Fruit fly (Drosophila melanogaster) whole organism, embryonic: ENCODE results near the gene fne.
A peak's percentile ranks its signal among the peaks of the same experiment; 100 is the strongest.

ENCODE experiments used
- Atf-2 ChIP-seq: fragments of 200-800 bp; sonication (Bioruptor generic); optimal IDR thresholded peaks from 2 replicates; lab custom pipeline; 2016; ENCODE audit warnings: missing biosample characterization, missing genetic modification characterization
- CG10959 ChIP-seq: fragments of 200-800 bp; sonication (Bioruptor generic); IDR thresholded peaks from 2 replicates; pipeline ENCODE4 v1.3.6; 2022; ENCODE audit warnings: missing biosample characterization, missing genetic modification characterization
- CG13424 ChIP-seq: fragments of 200-800 bp; sonication (Bioruptor generic); optimal IDR thresholded peaks from 2 replicates; lab custom pipeline; 2019; ENCODE audit warnings: missing biosample characterization, mild to moderate bottlenecking, missing genetic modification characterization, moderate library complexity
- CG13775 ChIP-seq: fragments of 200-800 bp; sonication (Bioruptor generic); optimal IDR thresholded peaks from 3 replicates; lab custom pipeline; 2017; ENCODE audit warnings: missing biosample characterization, mild to moderate bottlenecking, missing genetic modification characterization
- CG1529 ChIP-seq: fragments of 200-800 bp; sonication (Bioruptor generic); optimal IDR thresholded peaks from 3 replicates; lab custom pipeline; 2018; ENCODE audit warnings: missing biosample characterization, missing genetic modification characterization
- CG1602 ChIP-seq: fragments of 200-800 bp; sonication (Bioruptor generic); optimal IDR thresholded peaks from 3 replicates; lab custom pipeline; 2016; ENCODE audit warnings: missing biosample characterization, missing genetic modification characterization
- CG17568 ChIP-seq: fragments of 200-800 bp; sonication (Bioruptor generic); optimal IDR thresholded peaks from 2 replicates; lab custom pipeline; 2018; ENCODE audit warnings: missing biosample characterization, mild to moderate bottlenecking, missing genetic modification characterization, moderate library complexity
- CG30020 ChIP-seq: fragments of 200-800 bp; optimal IDR thresholded peaks from 2 replicates; lab custom pipeline; 2019; ENCODE audit warnings: missing biosample characterization, mild to moderate bottlenecking, missing genetic modification characterization, moderate library complexity
- CG31441 ChIP-seq: fragments of 200-800 bp; sonication (Bioruptor generic); IDR thresholded peaks from 2 replicates; pipeline ENCODE4 v1.3.6; 2022; ENCODE audit warnings: missing biosample characterization, missing genetic modification characterization
- CG3407 ChIP-seq: fragments of 200-800 bp; sonication (Bioruptor generic); optimal IDR thresholded peaks from 2 replicates; lab custom pipeline; 2018; ENCODE audit warnings: missing biosample characterization, mild to moderate bottlenecking, missing genetic modification characterization
- CG7556 ChIP-seq: fragments of 200-800 bp; sonication (Bioruptor generic); optimal IDR thresholded peaks from 2 replicates; lab custom pipeline; 2017; ENCODE audit warnings: missing biosample characterization, mild to moderate bottlenecking, missing genetic modification characterization
- CG9609 ChIP-seq: fragments of 200-800 bp; sonication (Bioruptor generic); optimal IDR thresholded peaks from 3 replicates; lab custom pipeline; 2016; ENCODE audit warnings: missing biosample characterization, missing genetic modification characterization
- Doc2 ChIP-seq: fragments of 200-800 bp; sonication (Bioruptor generic); IDR thresholded peaks from 2 replicates; pipeline ENCODE4 v1.3.6; 2022; ENCODE audit warnings: missing biosample characterization, missing genetic modification characterization
- H15 ChIP-seq: fragments of 200-800 bp; sonication (Bioruptor generic); IDR thresholded peaks from 3 replicates; pipeline ENCODE4 v1.3.6; 2022; ENCODE audit warnings: missing biosample characterization, missing genetic modification characterization
- HLH3B ChIP-seq: fragments of 200-800 bp; sonication (Bioruptor generic); IDR thresholded peaks from 2 replicates; pipeline ENCODE4 v1.3.6; 2022; ENCODE audit warnings: missing biosample characterization, missing genetic modification characterization
- Hey ChIP-seq: fragments of 200-800 bp; sonication (Bioruptor generic); optimal IDR thresholded peaks from 3 replicates; lab custom pipeline; 2018; ENCODE audit warnings: missing biosample characterization, mild to moderate bottlenecking, missing genetic modification characterization
- Hr51 ChIP-seq, 2 experiments: fragments of 200-800 bp; sonication (Bioruptor generic); optimal IDR thresholded peaks; 2 replicates in 1 of 2; 3 replicates in 1 of 2; lab custom pipeline; 2016 to 2018; ENCODE audit warnings: missing biosample characterization in 2 of 2, missing genetic modification characterization in 2 of 2, mild to moderate bottlenecking in 1 of 2, moderate library complexity in 1 of 2
- MBD-R2 ChIP-seq: fragments of 200-800 bp; sonication (Bioruptor generic); IDR thresholded peaks from 2 replicates; pipeline ENCODE4 v1.3.6; 2022; ENCODE audit warnings: missing biosample characterization, missing genetic modification characterization
- Meics ChIP-seq: fragments of 200-800 bp; sonication (Bioruptor generic); optimal IDR thresholded peaks from 2 replicates; lab custom pipeline; 2017; ENCODE audit warnings: missing biosample characterization, mild to moderate bottlenecking, missing genetic modification characterization
- Ssrp ChIP-seq: fragments of 200-800 bp; sonication (Bioruptor generic); optimal IDR thresholded peaks from 2 replicates; lab custom pipeline; 2018; ENCODE audit warnings: missing biosample characterization, mild to moderate bottlenecking, missing genetic modification characterization, moderate library complexity
- Taf1 ChIP-seq: fragments of 200-800 bp; sonication (Bioruptor generic); IDR thresholded peaks from 2 replicates; pipeline ENCODE4 v1.3.6; 2022; ENCODE audit warnings: missing biosample characterization, missing genetic modification characterization
- YL-1 ChIP-seq: fragments of 200-800 bp; sonication (Bioruptor generic); optimal IDR thresholded peaks from 3 replicates; lab custom pipeline; 2017; ENCODE audit warnings: missing biosample characterization, mild to moderate bottlenecking, missing genetic modification characterization
- bowl ChIP-seq: fragments of 200-800 bp; sonication (Bioruptor generic); IDR thresholded peaks from 2 replicates; pipeline ENCODE4 v1.3.6; 2022; ENCODE audit warnings: missing biosample characterization, missing genetic modification characterization
- chm ChIP-seq: fragments of 200-800 bp; sonication (Bioruptor generic); IDR thresholded peaks from 2 replicates; pipeline ENCODE4 v1.3.6; 2022; ENCODE audit warnings: missing biosample characterization, missing genetic modification characterization
- croc ChIP-seq: fragments of 200-800 bp; sonication (Bioruptor generic); conservative IDR thresholded peaks from 3 replicates; pipeline ENCODE4 v1.3.6; 2022; ENCODE audit warnings: missing biosample characterization, missing genetic modification characterization
- crol ChIP-seq: fragments of 200-800 bp; sonication (Bioruptor generic); IDR thresholded peaks from 2 replicates; pipeline ENCODE4 v1.3.6; 2022; ENCODE audit warnings: missing biosample characterization, missing genetic modification characterization
- ewg ChIP-seq: fragments of 200-800 bp; sonication (Bioruptor generic); optimal IDR thresholded peaks from 3 replicates; lab custom pipeline; 2017; ENCODE audit warnings: mild to moderate bottlenecking, missing biosample characterization, missing genetic modification reagents, missing genetic modification characterization
- fd102C ChIP-seq: fragments of 200-800 bp; sonication (Bioruptor generic); optimal IDR thresholded peaks from 2 replicates; lab custom pipeline; 2018; ENCODE audit warnings: missing biosample characterization, mild to moderate bottlenecking, missing genetic modification characterization, moderate library complexity
- fd96Cb ChIP-seq: fragments of 200-800 bp; sonication (Bioruptor generic); optimal IDR thresholded peaks from 2 replicates; lab custom pipeline; 2018; ENCODE audit warnings: missing biosample characterization, mild to moderate bottlenecking, missing genetic modification characterization, moderate library complexity
- ftz-f1 ChIP-seq: fragments of 200-800 bp; sonication (Bioruptor generic); optimal IDR thresholded peaks from 2 replicates; lab custom pipeline; 2016; ENCODE audit warnings: missing biosample characterization, missing genetic modification characterization
- jumu ChIP-seq: fragments of 200-800 bp; sonication (Bioruptor generic); optimal IDR thresholded peaks from 3 replicates; lab custom pipeline; 2016; ENCODE audit warnings: missing biosample characterization, missing genetic modification characterization
- lab ChIP-seq: fragments of 200-800 bp; sonication (Bioruptor generic); optimal IDR thresholded peaks from 3 replicates; lab custom pipeline; 2017; ENCODE audit warnings: missing biosample characterization, missing genetic modification characterization, mild to moderate bottlenecking, moderate library complexity, missing genetic modification reagents
- lov ChIP-seq, 2 experiments: fragments of 200-800 bp in 1 of 2; fragments of >200 bp in 1 of 2; sonication (Bioruptor generic) in 1 of 2; IDR thresholded peaks in 1 of 2; optimal IDR thresholded peaks in 1 of 2; 2 replicates in 1 of 2; 3 replicates in 1 of 2; pipeline versions ENCODE4 v1.3.6 to Lab custom; 2017 to 2022; ENCODE audit warnings: missing biosample characterization in 1 of 2, missing genetic modification characterization in 1 of 2
- nerfin-2 ChIP-seq: fragments of 200-800 bp; sonication (Bioruptor generic); IDR thresholded peaks from 2 replicates; pipeline ENCODE4 v1.3.6; 2022; ENCODE audit warnings: missing biosample characterization, missing genetic modification characterization; ENCODE audit not compliant: partially characterized antibody
- oc ChIP-seq: fragments of 200-800 bp; sonication (Bioruptor generic); optimal IDR thresholded peaks from 2 replicates; lab custom pipeline; 2018; ENCODE audit warnings: missing biosample characterization, mild to moderate bottlenecking, missing genetic modification characterization, moderate library complexity
- odd ChIP-seq: fragments of 200-800 bp; sonication (Bioruptor generic); optimal IDR thresholded peaks from 2 replicates; lab custom pipeline; 2017; ENCODE audit warnings: missing biosample characterization, mild to moderate bottlenecking, missing genetic modification characterization
- onecut ChIP-seq: fragments of 200-800 bp; sonication (Bioruptor generic); IDR thresholded peaks from 2 replicates; pipeline ENCODE4 v1.3.6; 2022; ENCODE audit warnings: missing biosample characterization, missing genetic modification characterization
- pita ChIP-seq: fragments of 200-800 bp; sonication (Bioruptor generic); optimal IDR thresholded peaks from 2 replicates; lab custom pipeline; 2017; ENCODE audit warnings: missing biosample characterization, mild to moderate bottlenecking, missing genetic modification characterization
- prd ChIP-seq, 3 experiments: fragments of >200 bp in 2 of 3; fragments of 200-800 bp in 1 of 3; sonication (Bioruptor generic) in 1 of 3; optimal IDR thresholded peaks in 2 of 3; IDR thresholded peaks in 1 of 3; 2 replicates in 2 of 3; 3 replicates in 1 of 3; pipeline versions ENCODE4 v1.3.6 to Lab custom; 2017 to 2022; ENCODE audit warnings: missing biosample characterization in 1 of 3, missing genetic modification characterization in 1 of 3
- sc ChIP-seq, 3 experiments: fragments of >200 bp in 2 of 3; fragments of 200-800 bp in 1 of 3; sonication (Bioruptor generic) in 1 of 3; optimal IDR thresholded peaks; 2 replicates in 2 of 3; 3 replicates in 1 of 3; lab custom pipeline; 2017; ENCODE audit warnings: mild to moderate bottlenecking in 1 of 3, missing biosample characterization in 1 of 3, missing genetic modification characterization in 1 of 3, missing genetic modification reagents in 1 of 3
- sens ChIP-seq: fragments of 200-800 bp; sonication (Bioruptor generic); peaks from one replicate; lab custom pipeline; 2016; ENCODE audit warnings: missing biosample characterization, missing genetic modification characterization
- sqz ChIP-seq: fragments of 200-800 bp; sonication (Bioruptor generic); optimal IDR thresholded peaks from 3 replicates; lab custom pipeline; 2018; ENCODE audit warnings: missing biosample characterization, mild to moderate bottlenecking, missing genetic modification characterization
- tin ChIP-seq: fragments of 200-800 bp; sonication (Bioruptor generic); optimal IDR thresholded peaks from 3 replicates; lab custom pipeline; 2016; ENCODE audit warnings: missing biosample characterization, missing genetic modification characterization
- tio ChIP-seq: fragments of 200-800 bp; sonication (Bioruptor generic); optimal IDR thresholded peaks from 2 replicates; lab custom pipeline; 2017; ENCODE audit warnings: missing biosample characterization, missing genetic modification characterization, inconsistent platforms
- trem ChIP-seq: fragments of 200-800 bp; optimal IDR thresholded peaks from 3 replicates; lab custom pipeline; 2019; ENCODE audit warnings: missing biosample characterization, mild to moderate bottlenecking, missing genetic modification characterization, moderate library complexity
- vnd ChIP-seq: fragments of 200-800 bp; sonication (Bioruptor generic); IDR thresholded peaks from 3 replicates; pipeline ENCODE4 v1.3.6; 2022; ENCODE audit warnings: missing biosample characterization, missing genetic modification characterization; ENCODE audit not compliant: partially characterized antibody
- zfh1 ChIP-seq: fragments of 200-800 bp; sonication (Bioruptor generic); IDR thresholded peaks from 3 replicates; pipeline ENCODE4 v1.3.6; 2022; ENCODE audit warnings: missing biosample characterization, missing genetic modification characterization

The fne gene

dm6 chrX:12922338-12922737 lies 5.1 kb downstream of the fne start:
- TF ChIP-seq zfh1 (GFP tag; lab: Robert Waterston, UW) (no peak), CG30020 (tag; lab: Kevin White, UChicago) (no peak), Hey (tag; lab: Kevin White, UChicago) (no peak), odd (no peak), ewg (peak; percentile 71), ftz-f1 (GFP tag; lab: Kevin White, UChicago) (no peak), YL-1 (GFP tag; lab: Kevin White, UChicago) (no peak), onecut (peak; percentile 86), crol (GFP tag; lab: Robert Waterston, UW) (peak; percentile 47; the same call in 1 of the 2 replicates), jumu (GFP tag; lab: Kevin White, UChicago) (no peak), CG17568 (GFP tag; lab: Kevin White, UChicago) (no peak), Taf1 (GFP tag; lab: Robert Waterston, UW) (no peak), nerfin-2 (GFP tag; lab: Robert Waterston, UW) (no peak), CG9609 (GFP tag; lab: Kevin White, UChicago) (no peak), Doc2 (GFP tag; lab: Robert Waterston, UW) (no peak), Atf-2 (GFP tag; lab: Kevin White, UChicago) (no peak), tin (GFP tag; lab: Kevin White, UChicago) (no peak), MBD-R2 (GFP tag; lab: Robert Waterston, UW) (0 out of 2 replicates have a peak, but pooled peaks have one; percentile 14), fd102C (GFP tag; lab: Kevin White, UChicago) (no peak), pita (no peak), sens (GFP tag; lab: Kevin White, UChicago) (no peak)

dm6 chrX:12923258-12923901 lies 6.1 kb downstream of the fne start:
- TF ChIP-seq bowl (GFP tag; lab: Robert Waterston, UW) (peak; percentile 35; the same call in 1 of the 2 replicates), CG1602 (GFP tag; lab: Kevin White, UChicago) (peak; percentile 3), CG13424 (tag; lab: Kevin White, UChicago) (peak; percentile 3), CG13775 (GFP tag; lab: Kevin White, UChicago) (peak; percentile 39), ewg (peak; percentile 25), trem (tag; lab: Kevin White, UChicago) (peak; percentile 0), CG1529 (GFP tag; lab: Kevin White, UChicago) (peak; percentile 29), lab (GFP tag; lab: Kevin White, UChicago) (peak; percentile 50), Hr51 (GFP tag; optimal IDR thresholded peaks at IDR 0.05; lab: Kevin White, UChicago) (peak in 1 of 2 experiments; percentile 28), CG3407 (GFP tag; lab: Kevin White, UChicago) (peak; percentile 22), CG31441 (peak; percentile 37), lov (optimal IDR thresholded peaks at IDR 0.05; lab: Kevin White, UChicago) (no peak), lov (GFP tag; IDR thresholded peaks at IDR 0.05; lab: Robert Waterston, UW) (peak; percentile 48; the same call in 1 of the 3 replicates), sc (optimal IDR thresholded peaks at IDR 0.05; lab: Kevin White, UChicago) (no peak), sc (GFP tag; optimal IDR thresholded peaks at IDR 0.05; lab: Kevin White, UChicago) (peak; percentile 9), Ssrp (tag; lab: Kevin White, UChicago) (peak; percentile 34), Meics (peak; percentile 9), chm (GFP tag; lab: Robert Waterston, UW) (peak; percentile 48; the same call in 1 of the 2 replicates), tio (no peak), vnd (GFP tag; lab: Robert Waterston, UW) (no peak), oc (peak; percentile 2), CG10959 (GFP tag; lab: Robert Waterston, UW) (0 out of 2 replicates have a peak, but pooled peaks have one; percentile 19), prd (optimal IDR thresholded peaks at IDR 0.05; lab: Kevin White, UChicago) (no peak), prd (GFP tag; IDR thresholded peaks at IDR 0.05; lab: Robert Waterston, UW) (peak; percentile 45; the same call in 1 of the 3 replicates), sqz (GFP tag; lab: Kevin White, UChicago) (peak; percentile 72), croc (GFP tag; lab: Robert Waterston, UW) (peak; percentile 21; the same call in 1 of the 3 replicates), fd96Cb (tag; lab: Kevin White, UChicago) (peak; percentile 46), H15 (0 out of 3 replicates have a peak, but pooled peaks have one; percentile 7), HLH3B (GFP tag; lab: Robert Waterston, UW) (0 out of 2 replicates have a peak, but pooled peaks have one; percentile 41), CG7556 (GFP tag; lab: Kevin White, UChicago) (peak; percentile 37)
